Worm (Caenorhabditis elegans): Measurements from ENCODE around the gene Y69H2.15.

DNA sequence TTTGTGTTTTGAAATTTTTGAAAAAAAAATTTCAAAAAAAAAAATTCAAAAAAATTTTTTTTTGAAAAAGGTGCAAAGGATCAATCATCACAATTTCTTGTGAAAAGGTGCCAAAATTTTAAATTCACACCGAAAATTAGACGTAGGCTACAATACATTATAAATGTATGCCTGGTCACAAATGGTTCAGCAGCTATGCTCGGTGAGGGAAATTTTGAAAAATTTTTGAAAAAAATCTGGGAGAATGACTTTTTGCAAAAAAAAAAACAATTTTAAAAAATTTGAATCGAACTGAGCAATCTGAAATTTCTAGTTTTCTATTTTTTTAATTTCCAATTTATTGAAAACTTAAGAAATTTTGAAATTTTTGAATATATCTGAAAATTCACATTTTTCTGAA lies 9.6 kb upstream of the Y69H2.15 start, which contains the start of gene egas-3:
- TF ChIP-seq nhr-12 (tag; optimal IDR thresholded peaks at IDR 0.05) (no peak), snpc-4 (tag; optimal IDR thresholded peaks at IDR 0.05) (no peak), bed-3 (GFP tag; optimal IDR thresholded peaks at IDR 0.05) (no peak), elt-1 (tag; optimal IDR thresholded peaks at IDR 0.05; ENCODE audit: borderline replicate concordance, insufficient read depth) (no peak), flh-1 (GFP tag; optimal IDR thresholded peaks at IDR 0.05) (no peak), ztf-11 (tag; optimal IDR thresholded peaks at IDR 0.05) (no peak), nhr-237 (tag; optimal IDR thresholded peaks at IDR 0.05) (no peak), tbx-8 (GFP tag; optimal IDR thresholded peaks at IDR 0.05) (no peak), mls-2 (tag; optimal IDR thresholded peaks at IDR 0.05) (no peak), mab-5 (tag; optimal IDR thresholded peaks at IDR 0.05) (no peak)

All from whole organism, mixed stage, embryonic.